Fruit fly (Drosophila melanogaster): ENCODE measurements around the gene CG9098.

dm6 chr2L:5980862-5981432, 31.2 kb downstream of the CG9098 start, which contains the start of gene chic:
- TF ChIP-seq gcm2 (GFP tag; optimal IDR thresholded peaks at IDR 0.05), result no peak
- peak; percentile 12 for TF ChIP-seq dmrt99B (tag; optimal IDR thresholded peaks at IDR 0.05)
- no peak for TF ChIP-seq kah (GFP tag; optimal IDR thresholded peaks at IDR 0.05)
- TF ChIP-seq CG12942 (GFP tag; optimal IDR thresholded peaks at IDR 0.05), result no peak
- TF ChIP-seq en (GFP tag; optimal IDR thresholded peaks at IDR 0.05), result peak; percentile 10
- TF ChIP-seq ash1 (GFP tag; optimal IDR thresholded peaks at IDR 0.05), result no peak
- TF ChIP-seq kay (GFP tag; optimal IDR thresholded peaks at IDR 0.05), result no peak
- TF ChIP-seq CG18619 (GFP tag; optimal IDR thresholded peaks at IDR 0.05), result no peak
- no peak for TF ChIP-seq pan (optimal IDR thresholded peaks at IDR 0.05)
- TF ChIP-seq pan (GFP tag; optimal IDR thresholded peaks at IDR 0.05 in 1 of 2, IDR thresholded peaks at IDR 0.05 in 1 of 2), result no peak
- TF ChIP-seq MBD-R2 (GFP tag; IDR thresholded peaks at IDR 0.05), result no peak
- no peak for TF ChIP-seq Ada2b (GFP tag; IDR thresholded peaks at IDR 0.05)
- no peak for TF ChIP-seq ken (GFP tag; IDR thresholded peaks at IDR 0.05)
- no peak for TF ChIP-seq dan (GFP tag; IDR thresholded peaks at IDR 0.05)

All from whole organism, embryonic.